Fruit fly (Drosophila melanogaster) whole organism, embryonic: ENCODE results near the gene BORCS6.

Source experiments
- Aef1 ChIP-seq: fragments of 200-800 bp; sonication (Bioruptor generic); IDR thresholded peaks from 3 replicates; pipeline ENCODE4 v1.3.6; 2022; ENCODE audit warnings: missing biosample characterization, missing genetic modification characterization
- Asciz ChIP-seq: fragments of 200-800 bp; sonication (Bioruptor generic); optimal IDR thresholded peaks from 2 replicates; lab custom pipeline; 2017; ENCODE audit warnings: missing biosample characterization, mild to moderate bottlenecking, missing genetic modification characterization, missing genetic modification reagents
- BEAF-32 ChIP-seq: fragments of 200-800 bp; sonication (Bioruptor generic); optimal IDR thresholded peaks from 3 replicates; lab custom pipeline; 2017; ENCODE audit warnings: missing biosample characterization, missing genetic modification characterization, mild to moderate bottlenecking, moderate library complexity, missing genetic modification reagents
- CG1024 ChIP-seq: fragments of 200-800 bp; sonication (Bioruptor generic); IDR thresholded peaks from 2 replicates; pipeline ENCODE4 v1.3.6; 2022; ENCODE audit warnings: missing biosample characterization, missing genetic modification characterization
- CG10565 ChIP-seq: fragments of 200-800 bp; sonication (Bioruptor generic); optimal IDR thresholded peaks from 3 replicates; lab custom pipeline; 2016; ENCODE audit warnings: missing biosample characterization, mild to moderate bottlenecking, missing genetic modification characterization
- CG10979 ChIP-seq: fragments of 200-800 bp; sonication (Bioruptor generic); optimal IDR thresholded peaks from 2 replicates; lab custom pipeline; 2018; ENCODE audit warnings: missing biosample characterization, mild to moderate bottlenecking, missing genetic modification characterization, moderate library complexity
- CG11247 ChIP-seq: fragments of 200-800 bp; sonication (Bioruptor generic); IDR thresholded peaks from 2 replicates; pipeline ENCODE4 v1.3.6; 2022; ENCODE audit warnings: missing biosample characterization, missing genetic modification characterization
- CG11696 ChIP-seq: fragments of 200-800 bp; sonication (Bioruptor generic); IDR thresholded peaks from 2 replicates; pipeline ENCODE4 v1.3.6; 2022; ENCODE audit warnings: missing biosample characterization, missing genetic modification characterization
- CG13894 ChIP-seq: fragments of 200-800 bp; sonication (Bioruptor generic); optimal IDR thresholded peaks from 3 replicates; lab custom pipeline; 2018; ENCODE audit warnings: missing biosample characterization, mild to moderate bottlenecking, missing genetic modification characterization, moderate library complexity
- CG1603 ChIP-seq: fragments of 200-800 bp; sonication (Bioruptor generic); optimal IDR thresholded peaks from 2 replicates; lab custom pipeline; 2019; ENCODE audit warnings: missing biosample characterization, mild to moderate bottlenecking, missing genetic modification characterization, moderate library complexity
- CG2875 ChIP-seq: fragments of 200-800 bp; sonication (Bioruptor generic); optimal IDR thresholded peaks from 2 replicates; lab custom pipeline; 2017; ENCODE audit warnings: missing biosample characterization, mild to moderate bottlenecking, missing genetic modification characterization, missing genetic modification reagents
- CG30020 ChIP-seq: fragments of 200-800 bp; optimal IDR thresholded peaks from 2 replicates; lab custom pipeline; 2019; ENCODE audit warnings: missing biosample characterization, mild to moderate bottlenecking, missing genetic modification characterization, moderate library complexity
- CG3065 ChIP-seq: fragments of 200-800 bp; sonication (Bioruptor generic); optimal IDR thresholded peaks from 2 replicates; lab custom pipeline; 2016; ENCODE audit warnings: missing biosample characterization, missing genetic modification characterization
- CG34422 ChIP-seq: fragments of 200-800 bp; sonication (Bioruptor generic); IDR thresholded peaks from 3 replicates; pipeline ENCODE4 v1.3.6; 2022; ENCODE audit warnings: missing biosample characterization, missing genetic modification characterization
- CG6683 ChIP-seq: fragments of 200-800 bp; sonication (Bioruptor generic); optimal IDR thresholded peaks from 2 replicates; lab custom pipeline; 2017; ENCODE audit warnings: missing biosample characterization, mild to moderate bottlenecking, missing genetic modification characterization, missing genetic modification reagents
- CG6813 ChIP-seq: fragments of 200-800 bp; sonication (Bioruptor generic); optimal IDR thresholded peaks from 2 replicates; lab custom pipeline; 2017; ENCODE audit warnings: missing biosample characterization, missing genetic modification characterization, mild to moderate bottlenecking, moderate library complexity, missing genetic modification reagents
- CG7839 ChIP-seq: fragments of 200-800 bp; sonication (Bioruptor generic); optimal IDR thresholded peaks from 3 replicates; lab custom pipeline; 2018; ENCODE audit warnings: missing biosample characterization, mild to moderate bottlenecking, missing genetic modification characterization, moderate library complexity
- CG7963 ChIP-seq: fragments of 200-800 bp; sonication (Bioruptor generic); IDR thresholded peaks from 3 replicates; pipeline ENCODE4 v1.3.6; 2022; ENCODE audit warnings: missing biosample characterization, missing genetic modification characterization; ENCODE audit not compliant: partially characterized antibody
- CG8924 ChIP-seq: fragments of 200-800 bp; optimal IDR thresholded peaks from 3 replicates; lab custom pipeline; 2019; ENCODE audit warnings: missing biosample characterization, mild to moderate bottlenecking, missing genetic modification characterization, moderate library complexity
- CG8944 ChIP-seq: fragments of 200-800 bp; sonication (Bioruptor generic); optimal IDR thresholded peaks from 3 replicates; lab custom pipeline; 2016; ENCODE audit warnings: missing biosample characterization, missing genetic modification characterization
- D19B ChIP-seq: fragments of 200-800 bp; sonication (Bioruptor generic); optimal IDR thresholded peaks from 2 replicates; lab custom pipeline; 2017; ENCODE audit warnings: missing biosample characterization, mild to moderate bottlenecking, missing genetic modification characterization
- Dip2 ChIP-seq: fragments of 200-800 bp; sonication (Bioruptor generic); IDR thresholded peaks from 2 replicates; pipeline ENCODE4 v1.3.6; 2022; ENCODE audit warnings: missing biosample characterization, missing genetic modification characterization
- Dll ChIP-seq: fragments of 200-800 bp; sonication (Bioruptor generic); IDR thresholded peaks from 4 replicates; pipeline ENCODE4 v1.3.6; 2022; ENCODE audit warnings: missing biosample characterization, missing genetic modification characterization; ENCODE audit not compliant: partially characterized antibody
- E2f2 ChIP-seq: fragments of 200-800 bp; sonication (Bioruptor generic); IDR thresholded peaks from 2 replicates; pipeline ENCODE4 v1.3.6; 2022; ENCODE audit warnings: missing biosample characterization, missing genetic modification characterization
- Ets97D ChIP-seq: fragments of 200-800 bp; sonication (Bioruptor generic); optimal IDR thresholded peaks from 3 replicates; lab custom pipeline; 2016; ENCODE audit warnings: missing biosample characterization, missing genetic modification characterization
- Hr78 ChIP-seq, 2 experiments: fragments of 200-800 bp in 1 of 2; fragments of >200 bp in 1 of 2; sonication (Bioruptor generic) in 1 of 2; optimal IDR thresholded peaks; 2 replicates each; lab custom pipeline; 2017 to 2019; ENCODE audit warnings: missing biosample characterization in 2 of 2, missing genetic modification characterization in 2 of 2, mild to moderate bottlenecking in 1 of 2, moderate library complexity in 1 of 2
- Lhr ChIP-seq: fragments of 200-800 bp; sonication (Bioruptor generic); optimal IDR thresholded peaks from 3 replicates; lab custom pipeline; 2017; ENCODE audit warnings: mild to moderate bottlenecking, missing biosample characterization, missing genetic modification reagents, missing genetic modification characterization
- Med ChIP-seq: fragments of 200-800 bp; sonication (Bioruptor generic); peaks from one replicate; lab custom pipeline; 2016; ENCODE audit warnings: missing biosample characterization, missing genetic modification characterization, mild to moderate bottlenecking, inconsistent platforms, moderate library complexity
- Opbp ChIP-seq: fragments of 200-800 bp; sonication (Bioruptor generic); IDR thresholded peaks from 3 replicates; pipeline ENCODE4 v1.3.6; 2022; ENCODE audit warnings: missing biosample characterization, missing genetic modification characterization; ENCODE audit not compliant: partially characterized antibody
- Trl ChIP-seq, 3 experiments: fragments of >200 bp in 2 of 3; fragments of 200-800 bp in 1 of 3; sonication (Bioruptor generic) in 1 of 3; optimal IDR thresholded peaks; 2 replicates in 1 of 3; 3 replicates in 2 of 3; lab custom pipeline; 2016 to 2017; ENCODE audit warnings: missing biosample characterization in 1 of 3, missing genetic modification characterization in 1 of 3
- YL-1 ChIP-seq: fragments of 200-800 bp; sonication (Bioruptor generic); optimal IDR thresholded peaks from 3 replicates; lab custom pipeline; 2017; ENCODE audit warnings: missing biosample characterization, mild to moderate bottlenecking, missing genetic modification characterization
- ac ChIP-seq: fragments of 200-800 bp; sonication (Bioruptor generic); optimal IDR thresholded peaks from 3 replicates; lab custom pipeline; 2017; ENCODE audit warnings: missing biosample characterization, mild to moderate bottlenecking, missing genetic modification characterization
- eyg ChIP-seq: fragments of 200-800 bp; sonication (Bioruptor generic); optimal IDR thresholded peaks from 3 replicates; lab custom pipeline; 2016; ENCODE audit warnings: missing biosample characterization, missing genetic modification characterization
- fru ChIP-seq: fragments of >200 bp; optimal IDR thresholded peaks from 2 replicates; lab custom pipeline; 2017
- gcm2 ChIP-seq: fragments of 200-800 bp; sonication (Bioruptor generic); optimal IDR thresholded peaks from 2 replicates; lab custom pipeline; 2016; ENCODE audit warnings: missing biosample characterization, missing genetic modification characterization
- h ChIP-seq: fragments of >200 bp; optimal IDR thresholded peaks from 2 replicates; lab custom pipeline; 2017
- jumu ChIP-seq: fragments of 200-800 bp; sonication (Bioruptor generic); optimal IDR thresholded peaks from 3 replicates; lab custom pipeline; 2016; ENCODE audit warnings: missing biosample characterization, missing genetic modification characterization
- lov ChIP-seq, 2 experiments: fragments of 200-800 bp in 1 of 2; fragments of >200 bp in 1 of 2; sonication (Bioruptor generic) in 1 of 2; IDR thresholded peaks in 1 of 2; optimal IDR thresholded peaks in 1 of 2; 2 replicates in 1 of 2; 3 replicates in 1 of 2; pipeline versions ENCODE4 v1.3.6 to Lab custom; 2017 to 2022; ENCODE audit warnings: missing biosample characterization in 1 of 2, missing genetic modification characterization in 1 of 2
- oc ChIP-seq: fragments of 200-800 bp; sonication (Bioruptor generic); optimal IDR thresholded peaks from 2 replicates; lab custom pipeline; 2018; ENCODE audit warnings: missing biosample characterization, mild to moderate bottlenecking, missing genetic modification characterization, moderate library complexity
- p53 ChIP-seq: fragments of 200-800 bp; sonication (Bioruptor generic); optimal IDR thresholded peaks from 2 replicates; lab custom pipeline; 2016; ENCODE audit warnings: missing biosample characterization, missing genetic modification characterization
- pb ChIP-seq: fragments of 200-800 bp; sonication (Bioruptor generic); optimal IDR thresholded peaks from 3 replicates; lab custom pipeline; 2016; ENCODE audit warnings: missing biosample characterization, missing genetic modification characterization
- pita ChIP-seq: fragments of 200-800 bp; sonication (Bioruptor generic); optimal IDR thresholded peaks from 2 replicates; lab custom pipeline; 2017; ENCODE audit warnings: missing biosample characterization, mild to moderate bottlenecking, missing genetic modification characterization
- schlank ChIP-seq: fragments of 200-800 bp; sonication (Bioruptor generic); optimal IDR thresholded peaks from 2 replicates; lab custom pipeline; 2018; ENCODE audit warnings: missing biosample characterization, mild to moderate bottlenecking, missing genetic modification characterization
- sd ChIP-seq: fragments of 200-800 bp; sonication (Bioruptor generic); optimal IDR thresholded peaks from 3 replicates; lab custom pipeline; 2018; ENCODE audit warnings: missing biosample characterization, mild to moderate bottlenecking, missing genetic modification characterization, moderate library complexity
- slbo ChIP-seq: fragments of 200-800 bp; sonication (Bioruptor generic); IDR thresholded peaks from 2 replicates; pipeline ENCODE4 v1.3.6; 2022; ENCODE audit warnings: missing biosample characterization, missing genetic modification characterization
- so ChIP-seq: fragments of 200-800 bp; sonication (Bioruptor generic); IDR thresholded peaks from 3 replicates; pipeline ENCODE4 v1.3.6; 2022; ENCODE audit warnings: missing biosample characterization, missing genetic modification characterization
- toy ChIP-seq: fragments of 200-800 bp; sonication (Bioruptor generic); IDR thresholded peaks from 2 replicates; pipeline ENCODE4 v1.3.6; 2022; ENCODE audit warnings: missing biosample characterization, missing genetic modification characterization
- zen ChIP-seq: fragments of 200-800 bp; sonication (Bioruptor generic); optimal IDR thresholded peaks from 3 replicates; lab custom pipeline; 2018; ENCODE audit warnings: missing biosample characterization, mild to moderate bottlenecking, missing genetic modification characterization, moderate library complexity

BORCS6 gene

DNA sequence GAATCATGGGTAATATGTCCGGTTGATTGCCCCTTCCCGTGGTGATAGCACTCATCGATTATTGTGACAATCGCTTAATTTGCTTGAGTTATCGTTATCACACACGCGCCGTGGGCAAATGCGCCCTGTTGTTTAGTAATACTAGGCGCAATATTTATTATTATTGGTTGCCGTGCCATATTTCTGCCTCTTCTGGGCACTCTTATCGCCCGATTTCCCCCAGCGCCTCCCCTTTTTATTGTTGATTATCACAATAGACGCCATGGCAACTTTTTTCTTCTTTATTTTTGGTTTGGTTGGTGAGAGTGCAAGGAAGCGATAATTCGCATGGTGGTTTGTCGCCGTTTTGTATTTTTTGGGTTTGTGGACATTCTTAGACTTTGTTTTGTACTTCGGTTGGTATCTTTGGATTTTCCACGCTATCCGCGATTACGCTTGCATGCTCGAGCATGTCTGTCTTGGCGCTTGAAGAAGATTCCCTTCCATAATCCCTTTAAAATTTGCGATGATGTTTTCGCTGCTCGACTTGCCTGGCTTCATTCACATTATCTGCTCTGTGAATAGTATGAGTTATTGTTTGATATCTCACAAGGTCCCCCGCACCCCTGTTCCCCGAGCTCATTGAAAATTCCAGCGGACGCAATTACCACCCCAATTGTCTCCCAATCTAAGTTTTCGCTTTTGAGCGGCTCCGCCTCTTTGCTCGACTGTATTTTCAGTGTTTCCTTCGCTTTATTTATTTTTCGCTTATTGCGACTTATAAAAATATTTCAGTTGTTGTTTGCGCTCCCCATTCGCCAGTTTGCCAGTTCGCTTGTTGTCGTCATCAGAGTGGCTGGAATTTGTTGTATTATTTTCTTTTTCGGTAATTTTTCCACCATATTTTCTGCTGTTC, 7.9 kb downstream of the BORCS6 start (continued):
- TF ChIP-seq CG8944 (GFP tag; lab: Kevin White, UChicago): no peak
- TF ChIP-seq CG34422: no peak
- no peak for TF ChIP-seq Dip2 (GFP tag; lab: Robert Waterston, UW)
- TF ChIP-seq Aef1 (GFP tag; lab: Robert Waterston, UW): no peak
- TF ChIP-seq CG11247 (GFP tag; lab: Robert Waterston, UW): no peak
- no peak for TF ChIP-seq CG10979 (tag; lab: Kevin White, UChicago)
- TF ChIP-seq schlank (tag; lab: Kevin White, UChicago): peak; percentile 51
- TF ChIP-seq Hr78 (GFP tag; optimal IDR thresholded peaks at IDR 0.05; lab: Kevin White, UChicago): no peak
- no peak for TF ChIP-seq gcm2 (GFP tag; lab: Kevin White, UChicago)
- TF ChIP-seq CG6813 (GFP tag; lab: Kevin White, UChicago): peak; percentile 34
- no peak for TF ChIP-seq CG1603 (tag; lab: Kevin White, UChicago)
- no peak for TF ChIP-seq CG3065 (GFP tag; lab: Kevin White, UChicago)
- TF ChIP-seq CG11696: no peak
- no peak for TF ChIP-seq fru (lab: Kevin White, UChicago)
- TF ChIP-seq slbo (GFP tag; lab: Robert Waterston, UW): 0 out of 2 replicates have a peak, but pooled peaks have one; percentile 6
- TF ChIP-seq Dll (GFP tag; lab: Robert Waterston, UW): peak; percentile 42; the same call in 1 of the 4 replicates
- no peak for TF ChIP-seq toy (GFP tag; lab: Robert Waterston, UW)
- TF ChIP-seq CG30020 (tag; lab: Kevin White, UChicago): no peak
- TF ChIP-seq CG10565 (GFP tag; lab: Kevin White, UChicago): no peak
- no peak for TF ChIP-seq jumu (GFP tag; lab: Kevin White, UChicago)
- peak; percentile 69 for TF ChIP-seq CG13894 (tag; lab: Kevin White, UChicago)
- TF ChIP-seq D19B (GFP tag; lab: Kevin White, UChicago): peak; percentile 7
- no peak for TF ChIP-seq CG1024
- no peak for TF ChIP-seq CG6683 (GFP tag; lab: Kevin White, UChicago)
- no peak for TF ChIP-seq CG2875
- TF ChIP-seq eyg (GFP tag; lab: Kevin White, UChicago): no peak
- TF ChIP-seq pita (GFP tag; lab: Kevin White, UChicago): no peak
- TF ChIP-seq oc: no peak
- no peak for TF ChIP-seq CG7839 (tag; lab: Kevin White, UChicago)
- TF ChIP-seq E2f2 (GFP tag; lab: Robert Waterston, UW): no peak
- no peak for TF ChIP-seq CG8924 (tag; lab: Kevin White, UChicago)
- no peak for TF ChIP-seq Opbp (GFP tag; lab: Robert Waterston, UW)
- no peak for TF ChIP-seq YL-1 (GFP tag; lab: Kevin White, UChicago)
- TF ChIP-seq ac (GFP tag; lab: Kevin White, UChicago): no peak
- peak; percentile 77 for TF ChIP-seq Med (GFP tag; lab: Kevin White, UChicago)
- no peak for TF ChIP-seq lov (optimal IDR thresholded peaks at IDR 0.05; lab: Kevin White, UChicago)
- TF ChIP-seq lov (GFP tag; IDR thresholded peaks at IDR 0.05; lab: Robert Waterston, UW): no peak
- TF ChIP-seq BEAF-32: no peak
- no peak for TF ChIP-seq zen (tag; lab: Kevin White, UChicago)
- no peak for TF ChIP-seq Trl (optimal IDR thresholded peaks at IDR 0.05; lab: Kevin White, UChicago)
- TF ChIP-seq Trl (GFP tag; optimal IDR thresholded peaks at IDR 0.05; lab: Kevin White, UChicago): no peak
- no peak for TF ChIP-seq so (GFP tag; lab: Robert Waterston, UW)
- no peak for TF ChIP-seq h (lab: Kevin White, UChicago)
- TF ChIP-seq Asciz (GFP tag; lab: Kevin White, UChicago): no peak
- TF ChIP-seq pb (GFP tag; lab: Kevin White, UChicago): no peak
- TF ChIP-seq Lhr (GFP tag; lab: Kevin White, UChicago): no peak
- peak; percentile 94 for TF ChIP-seq p53 (GFP tag; lab: Kevin White, UChicago)
- TF ChIP-seq Ets97D (GFP tag; lab: Kevin White, UChicago): no peak
- TF ChIP-seq CG7963 (GFP tag; lab: Robert Waterston, UW): no peak
- TF ChIP-seq sd (tag; lab: Kevin White, UChicago): peak; percentile 96
